Worm (Caenorhabditis elegans): ENCODE results near the gene F49C5.3.

DNA sequence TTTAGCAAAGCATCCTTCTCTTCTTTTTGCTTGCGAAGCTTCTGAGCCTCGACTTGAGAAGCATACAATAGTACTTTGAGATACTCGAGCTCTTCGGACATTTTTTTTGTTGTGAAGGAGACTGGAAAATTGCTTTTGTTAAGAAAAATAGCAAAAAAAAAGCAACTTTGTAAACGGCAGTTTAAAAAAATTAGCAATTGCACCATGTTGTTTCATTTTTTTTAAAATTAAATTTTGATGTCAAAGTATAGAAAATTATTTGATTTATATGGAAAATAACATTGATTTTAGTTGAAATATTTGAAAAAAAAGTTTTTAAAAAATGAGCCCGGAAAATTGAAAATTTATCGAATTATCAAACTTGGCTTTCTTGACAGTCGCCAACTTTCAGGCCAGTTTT, 38.4 kb downstream of the F49C5.3 start, which contains the start of gene Y38E10A.3:
- TF ChIP-seq ceh-82 (tag; optimal IDR thresholded peaks at IDR 0.05) = no peak
- TF ChIP-seq unc-130 (tag; optimal IDR thresholded peaks at IDR 0.05) = no peak
- no peak for TF ChIP-seq snpc-4 (tag; optimal IDR thresholded peaks at IDR 0.05)
- TF ChIP-seq nhr-76 (tag; optimal IDR thresholded peaks at IDR 0.05) = no peak
- TF ChIP-seq nhr-237 (tag; optimal IDR thresholded peaks at IDR 0.05) = no peak

Data from whole organism, L1 larva.